Fruit fly (Drosophila melanogaster) Kc167 (cell line): ENCODE results near the gene mRpL24.

ENCODE experiments used
- Myc ChIP-seq: fragments of >200 bp; optimal IDR thresholded peaks from 2 replicates; lab custom pipeline; 2017; ENCODE audit warnings: missing external identifiers
- psq ChIP-seq: fragments of >200 bp; optimal IDR thresholded peaks from 2 replicates; lab custom pipeline; 2017; ENCODE audit warnings: missing external identifiers
- ttk ChIP-seq: sonication (Bioruptor generic); optimal IDR thresholded peaks from 2 replicates; lab custom pipeline; 2017; ENCODE audit warnings: missing external identifiers

dm6 chr2L:4932284-4932683, 12.9 kb downstream of the mRpL24 start, which contains the start of gene hoe1:
- TF ChIP-seq Myc (lab: Kevin White, UChicago) (no peak), ttk (lab: Kevin White, UChicago) (no peak), psq (no peak)
